Worm (Caenorhabditis elegans): Measurements from ENCODE around the gene rimb-1.

rimb-1 gene

DNA sequence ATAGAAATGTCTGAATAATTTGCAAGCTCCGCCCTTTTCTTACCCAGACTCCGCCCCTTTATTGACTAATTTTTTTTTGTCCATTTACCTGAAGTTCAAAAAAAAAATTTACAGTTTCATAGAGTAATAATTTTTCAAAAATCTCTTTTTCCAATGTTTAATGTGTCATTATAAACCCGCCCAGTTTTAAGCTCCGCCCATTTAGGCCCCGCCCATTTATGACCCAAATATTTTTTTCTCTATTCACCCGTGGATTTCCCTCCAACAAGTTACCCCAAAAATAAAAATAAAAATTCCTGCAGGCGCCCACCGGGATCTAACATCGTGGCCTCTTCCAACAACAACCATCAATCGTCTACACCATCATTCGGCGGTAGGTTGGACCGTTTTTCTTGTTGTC, at the start of gene rimb-1:
TSS of gene rimb-1 (plus strand) at position 301 of the 400 bp plus-strand sequence.
- no peak for TF ChIP-seq nhr-76 (tag; optimal IDR thresholded peaks at IDR 0.05)
- no peak for TF ChIP-seq nhr-237 (tag; optimal IDR thresholded peaks at IDR 0.05)
- TF ChIP-seq sptf-1 (tag; optimal IDR thresholded peaks at IDR 0.05), result no peak
- no peak for TF ChIP-seq pha-4 (tag; optimal IDR thresholded peaks at IDR 0.05)
- TF ChIP-seq mls-2 (tag; optimal IDR thresholded peaks at IDR 0.05), result no peak
- no peak for TF ChIP-seq hlh-1 (tag; optimal IDR thresholded peaks at IDR 0.05)
- TF ChIP-seq unc-120 (tag; optimal IDR thresholded peaks at IDR 0.05; ENCODE audit: poor library complexity, severe bottlenecking), result no peak
- no peak for TF ChIP-seq ham-2 (GFP tag; optimal IDR thresholded peaks at IDR 0.05)
- no peak for TF ChIP-seq nhr-12 (tag; optimal IDR thresholded peaks at IDR 0.05)
- no peak for TF ChIP-seq nhr-28 (tag; optimal IDR thresholded peaks at IDR 0.05)
- TF ChIP-seq mab-5 (tag; optimal IDR thresholded peaks at IDR 0.05), result no peak
- TF ChIP-seq ces-1 (GFP tag; optimal IDR thresholded peaks at IDR 0.05), result no peak
- no peak for TF ChIP-seq flh-1 (GFP tag; optimal IDR thresholded peaks at IDR 0.05)
- no peak for TF ChIP-seq lsy-2 (tag; optimal IDR thresholded peaks at IDR 0.05)
- TF ChIP-seq cnd-1 (tag; optimal IDR thresholded peaks at IDR 0.05), result no peak
- no peak for TF ChIP-seq ceh-43 (GFP tag; optimal IDR thresholded peaks at IDR 0.05)
- TF ChIP-seq elt-3 (tag; optimal IDR thresholded peaks at IDR 0.05), result no peak
- no peak for TF ChIP-seq mep-1 (tag; optimal IDR thresholded peaks at IDR 0.05)
- no peak for TF ChIP-seq drap-1 (GFP tag; optimal IDR thresholded peaks at IDR 0.05)

ce11 chrIII:1743081-1743480, 45.1 kb upstream of the rimb-1 start:
- TF ChIP-seq nhr-2 (tag; optimal IDR thresholded peaks at IDR 0.05), result no peak
- TF ChIP-seq ceh-39 (tag; optimal IDR thresholded peaks at IDR 0.05), result no peak
- no peak for TF ChIP-seq nhr-28 (tag; optimal IDR thresholded peaks at IDR 0.05)
- TF ChIP-seq unc-39 (tag; optimal IDR thresholded peaks at IDR 0.05), result no peak
- no peak for TF ChIP-seq ham-2 (GFP tag; optimal IDR thresholded peaks at IDR 0.05)
- no peak for TF ChIP-seq lsy-2 (tag; optimal IDR thresholded peaks at IDR 0.05)
- TF ChIP-seq M03D4.4 (tag; optimal IDR thresholded peaks at IDR 0.05), result no peak
- no peak for TF ChIP-seq drap-1 (GFP tag; optimal IDR thresholded peaks at IDR 0.05)
- TF ChIP-seq blmp-1 (tag; optimal IDR thresholded peaks at IDR 0.05), result no peak
- TF ChIP-seq unc-62 (GFP tag; optimal IDR thresholded peaks at IDR 0.05), result no peak
- no peak for TF ChIP-seq nhr-237 (tag; optimal IDR thresholded peaks at IDR 0.05)
- no peak for TF ChIP-seq ztf-11 (tag; optimal IDR thresholded peaks at IDR 0.05)

ce11 chrIII:1743488-1744020, 44.6 kb upstream of the rimb-1 start:
- TF ChIP-seq nhr-2 (tag; optimal IDR thresholded peaks at IDR 0.05), result no peak
- no peak for TF ChIP-seq zip-8 (tag; optimal IDR thresholded peaks at IDR 0.05)
- no peak for TF ChIP-seq ham-2 (GFP tag; optimal IDR thresholded peaks at IDR 0.05)
- TF ChIP-seq ces-1 (GFP tag; optimal IDR thresholded peaks at IDR 0.05), result peak; percentile 77

- TF ChIP-seq lin-32 (GFP tag; optimal IDR thresholded peaks at IDR 0.05), result no peak
- TF ChIP-seq unc-39 (tag; optimal IDR thresholded peaks at IDR 0.05), result no peak
- no peak for TF ChIP-seq lin-13 (tag; optimal IDR thresholded peaks at IDR 0.05)
- TF ChIP-seq ceh-39 (tag; optimal IDR thresholded peaks at IDR 0.05), result no peak
- no peak for TF ChIP-seq mep-1 (tag; optimal IDR thresholded peaks at IDR 0.05)
- no peak for TF ChIP-seq mab-5 (tag; optimal IDR thresholded peaks at IDR 0.05)
- TF ChIP-seq nhr-237 (tag; optimal IDR thresholded peaks at IDR 0.05), result no peak
- no peak for TF ChIP-seq hlh-1 (tag; optimal IDR thresholded peaks at IDR 0.05)
- TF ChIP-seq nhr-76 (tag; optimal IDR thresholded peaks at IDR 0.05), result no peak
- TF ChIP-seq unc-62 (GFP tag; optimal IDR thresholded peaks at IDR 0.05), result no peak
These were observed 43.6 kb upstream of the rimb-1 start for ce11 chrIII:1744486-1744885.

DNA sequence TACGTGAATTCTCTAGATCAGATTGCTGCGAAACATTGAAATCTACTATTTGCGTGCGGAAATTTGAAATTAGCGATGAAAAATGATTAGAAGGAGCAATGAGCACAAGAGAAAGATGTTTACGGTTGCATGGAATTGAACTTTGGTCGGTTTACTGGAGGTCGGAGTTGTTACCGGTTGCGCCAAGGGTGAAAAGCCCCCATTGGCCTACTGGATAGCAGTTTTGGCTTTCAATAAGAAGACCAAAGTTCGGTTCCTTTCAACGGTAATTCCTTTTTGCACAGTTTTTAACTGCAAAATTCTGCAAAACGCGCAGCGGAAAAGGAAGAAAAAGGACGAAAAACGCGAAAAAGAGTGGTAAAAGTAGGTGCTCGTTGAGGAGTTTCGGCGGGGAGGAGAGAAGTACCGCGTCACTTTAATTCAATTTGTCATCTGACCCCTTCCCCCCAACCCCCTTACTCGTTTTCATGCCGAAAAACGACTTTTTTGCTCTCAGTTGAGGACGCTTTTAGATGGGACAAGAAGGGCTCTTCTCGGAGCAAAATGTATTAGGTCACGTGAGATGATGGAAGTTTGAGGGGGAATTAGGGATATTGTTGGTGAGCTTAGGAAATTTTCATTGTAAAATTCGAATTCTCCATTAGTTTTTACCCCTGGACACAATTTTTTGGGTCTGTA, 42.5 kb upstream of the rimb-1 start:
- TF ChIP-seq ces-1 (GFP tag; optimal IDR thresholded peaks at IDR 0.05), result peak; percentile 87
- TF ChIP-seq lin-13 (tag; optimal IDR thresholded peaks at IDR 0.05), result no peak

DNA sequence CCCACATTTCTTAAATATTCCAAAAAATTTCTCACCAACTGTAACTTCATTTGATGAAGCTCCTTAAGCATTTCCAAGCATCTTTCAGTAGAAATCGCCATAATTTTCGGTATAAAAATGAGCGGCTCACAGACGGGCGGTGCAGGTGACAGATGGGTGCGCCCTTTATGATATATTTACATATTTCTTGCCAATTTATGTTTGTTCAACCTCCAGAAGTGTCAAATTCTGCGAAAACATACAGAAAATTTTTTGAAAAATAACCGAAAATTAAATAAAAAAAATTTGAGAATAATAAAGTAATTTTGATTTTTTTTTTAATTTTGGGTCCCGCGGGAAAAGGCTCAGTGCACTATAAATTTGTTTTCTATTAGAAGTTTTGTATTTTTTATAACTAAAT, 33.3 kb upstream of the rimb-1 start, which contains the start of gene Y46E12A.3:
TSS of gene Y46E12A.3 (minus strand) at position 101 of the 400 bp plus-strand sequence.
- TF ChIP-seq sem-2 (GFP tag; optimal IDR thresholded peaks at IDR 0.05), result no peak
- TF ChIP-seq mls-2 (tag; optimal IDR thresholded peaks at IDR 0.05), result no peak
